Worm (Caenorhabditis elegans) whole organism, L2 larva: Measurements from ENCODE around the gene T23F6.3.

Experiments used
- C34F6.9 ChIP-seq: fragments of 150-350 bp; optimal IDR thresholded peaks from 2 replicates; lab custom pipeline; 2014; ENCODE audit warnings: missing biosample characterization, missing genetic modification characterization
- R02D3.7 ChIP-seq: fragments of 150-350 bp; optimal IDR thresholded peaks from 2 replicates; lab custom pipeline; 2014; ENCODE audit warnings: missing biosample characterization, missing genetic modification characterization
- ZK546.5 ChIP-seq: sonication (generic microtip); optimal IDR thresholded peaks from 2 replicates; lab custom pipeline; 2017; ENCODE audit warnings: missing biosample characterization, missing genetic modification characterization
- ama-1 ChIP-seq: fragments of 150-350 bp; optimal IDR thresholded peaks from 2 replicates; lab custom pipeline; 2018; ENCODE audit warnings: inconsistent platforms
- ceh-16 ChIP-seq: fragments of 150-350 bp; optimal IDR thresholded peaks from 2 replicates; lab custom pipeline; 2014; ENCODE audit warnings: missing biosample characterization, missing genetic modification characterization
- elt-3 ChIP-seq: sonication (generic microtip); optimal IDR thresholded peaks from 2 replicates; lab custom pipeline; 2017; ENCODE audit warnings: missing biosample characterization, missing genetic modification characterization
- lin-13 ChIP-seq: fragments of 150-350 bp; optimal IDR thresholded peaks from 2 replicates; lab custom pipeline; 2014; ENCODE audit warnings: missing biosample characterization, missing genetic modification reagents, missing genetic modification characterization
- mab-5 ChIP-seq: fragments of 150-350 bp; optimal IDR thresholded peaks from 2 replicates; lab custom pipeline; 2014; ENCODE audit warnings: missing biosample characterization, missing genetic modification characterization
- nhr-10 ChIP-seq: sonication (generic microtip); optimal IDR thresholded peaks from 2 replicates; lab custom pipeline; 2017; ENCODE audit warnings: missing biosample characterization, missing genetic modification characterization
- sma-3 ChIP-seq: sonication (generic microtip); optimal IDR thresholded peaks from 2 replicates; lab custom pipeline; 2016; ENCODE audit warnings: missing genetic modification reagents, missing genetic modification characterization, missing compliant biosample characterization
- unc-39 ChIP-seq: fragments of 150-350 bp; optimal IDR thresholded peaks from 2 replicates; lab custom pipeline; 2014; ENCODE audit warnings: missing biosample characterization, missing genetic modification characterization
- unc-62 ChIP-seq: fragments of 150-350 bp; optimal IDR thresholded peaks from 2 replicates; lab custom pipeline; 2014; ENCODE audit warnings: missing biosample characterization, missing genetic modification reagents, missing genetic modification characterization
- zag-1 ChIP-seq: fragments of 150-350 bp; optimal IDR thresholded peaks from 2 replicates; lab custom pipeline; 2014; ENCODE audit warnings: missing biosample characterization, missing genetic modification characterization

DNA sequence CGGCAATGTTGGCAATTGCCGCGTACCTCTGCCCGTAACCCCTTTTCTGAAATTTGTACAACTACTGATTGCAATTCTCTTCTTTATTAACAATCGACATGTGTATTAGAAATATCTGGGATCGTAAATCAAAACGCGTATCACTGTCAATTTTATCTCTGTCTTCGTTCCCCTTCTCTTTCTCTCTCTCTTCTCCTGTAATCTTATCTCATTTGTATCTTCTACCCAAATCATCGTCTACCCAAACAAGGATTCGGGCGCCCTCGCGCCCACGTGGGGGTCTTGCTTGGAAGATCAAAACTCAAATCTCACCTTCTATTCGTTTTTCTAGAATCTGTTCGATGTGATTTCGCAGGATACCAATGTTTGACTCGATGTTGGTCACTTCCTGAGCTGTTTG lies 13.6 kb downstream of the T23F6.3 start, which contains the start of gene C27D8.2:
- TF ChIP-seq ZK546.5 (tag; lab: Kevin White, UChicago) (no peak), nhr-10 (tag; lab: Kevin White, UChicago) (no peak), R02D3.7 (tag; lab: Kevin White, UChicago) (no peak), C34F6.9 (tag; lab: Kevin White, UChicago) (no peak), elt-3 (tag; lab: Kevin White, UChicago) (no peak), zag-1 (tag; lab: Kevin White, UChicago) (no peak), mab-5 (tag; lab: Kevin White, UChicago) (no peak), sma-3 (no peak), ama-1 (no peak), lin-13 (GFP tag; lab: Kevin White, UChicago) (no peak), unc-39 (tag; lab: Kevin White, UChicago) (no peak), unc-62 (no peak), ceh-16 (tag; lab: Kevin White, UChicago) (no peak)
